Worm (Caenorhabditis elegans): ENCODE data around the gene W06D12.6.

ce11 chrV:17660003-17660402 is 45.9 kb upstream of the W06D12.6 start, which contains the start of gene dgat-2:
- TF ChIP-seq nhr-12 (tag; optimal IDR thresholded peaks at IDR 0.05) (no peak), lin-13 (GFP tag; optimal IDR thresholded peaks at IDR 0.05) (no peak), isw-1 (GFP tag; IDR thresholded peaks at IDR 0.05) (no peak), pqm-1 (tag; optimal IDR thresholded peaks at IDR 0.05) (no peak), mdl-1 (tag; optimal IDR thresholded peaks at IDR 0.05) (no peak), unc-86 (tag; optimal IDR thresholded peaks at IDR 0.05) (no peak), elt-3 (tag; optimal IDR thresholded peaks at IDR 0.05) (no peak), fkh-10 (GFP tag; optimal IDR thresholded peaks at IDR 0.05) (no peak), lir-3 (tag; optimal IDR thresholded peaks at IDR 0.05; ENCODE audit: poor library complexity) (no peak), elt-2 (tag; optimal IDR thresholded peaks at IDR 0.05) (no peak), ceh-82 (tag; optimal IDR thresholded peaks at IDR 0.05) (no peak), ceh-90 (tag; optimal IDR thresholded peaks at IDR 0.05) (no peak), nhr-28 (tag; optimal IDR thresholded peaks at IDR 0.05) (no peak), fos-1 (tag; optimal IDR thresholded peaks at IDR 0.05) (no peak)
